Worm (Caenorhabditis elegans): ENCODE results near the gene C33D3.4.
A peak's percentile ranks its signal among the peaks of the same experiment; 100 is the strongest.

Gene C33D3.4

ce11 chrX:10479108-10479738, 9.6 kb upstream of the C33D3.4 start:
- TF ChIP-seq lin-13 (GFP tag; optimal IDR thresholded peaks at IDR 0.05) (no peak), nhr-48 (tag; optimal IDR thresholded peaks at IDR 0.05) (peak; percentile 32), hmg-1.1 (GFP tag; IDR thresholded peaks at IDR 0.05) (no peak), R02D3.7 (tag; optimal IDR thresholded peaks at IDR 0.05) (no peak), daf-16 (GFP tag; optimal IDR thresholded peaks at IDR 0.05) (peak in 1 of 2 experiments; percentile 52), daf-16 (tag; optimal IDR thresholded peaks at IDR 0.05) (peak; percentile 18), tra-1 (GFP tag; IDR thresholded peaks at IDR 0.05) (peak; percentile 72; the same call in 1 of the 2 replicates), dve-1 (tag; optimal IDR thresholded peaks at IDR 0.05; ENCODE audit: insufficient read depth) (peak; percentile 38), egl-27 (tag; optimal IDR thresholded peaks at IDR 0.05) (no peak), pqm-1 (tag; optimal IDR thresholded peaks at IDR 0.05) (peak; percentile 97), hlh-11 (tag; optimal IDR thresholded peaks at IDR 0.05) (peak; percentile 69), pha-4 (GFP tag; IDR thresholded peaks at IDR 0.05) (0 out of 2 replicates have a peak, but pooled peaks have one; percentile 26), pha-4 (tag; optimal IDR thresholded peaks at IDR 0.05) (no peak), aha-1 (tag) (peak; percentile 58), dmd-6 (GFP tag; IDR thresholded peaks at IDR 0.05) (peak; percentile 54), nhr-28 (tag; optimal IDR thresholded peaks at IDR 0.05) (peak; percentile 66), mep-1 (tag; optimal IDR thresholded peaks at IDR 0.05) (peak; percentile 3), php-3 (GFP tag; IDR thresholded peaks at IDR 0.05) (peak; percentile 55)

ce11 chrX:10480563-10481290, 8.1 kb upstream of the C33D3.4 start, which contains the start of gene elt-2:
elt-2 (plus strand) TSS chrX:10481240.
- TF ChIP-seq nhr-28 (tag; optimal IDR thresholded peaks at IDR 0.05) = peak; percentile 93
- TF ChIP-seq gei-8 (GFP tag; optimal IDR thresholded peaks at IDR 0.05) = no peak
- no peak for TF ChIP-seq lin-15B (tag; optimal IDR thresholded peaks at IDR 0.05)
- TF ChIP-seq nhr-42 (GFP tag; IDR thresholded peaks at IDR 0.05) = peak; percentile 56; the same call in 1 of the 2 replicates
- TF ChIP-seq mep-1 (tag; optimal IDR thresholded peaks at IDR 0.05) = peak; percentile 20
- TF ChIP-seq Y75B8A.6 (GFP tag; IDR thresholded peaks at IDR 0.05) = 0 out of 2 replicates have a peak, but pooled peaks have one; percentile 36
- peak in 1 of 2 experiments; percentile 10 for TF ChIP-seq mdl-1 (tag; optimal IDR thresholded peaks at IDR 0.05)
- TF ChIP-seq nhr-111 (GFP tag; optimal IDR thresholded peaks at IDR 0.05) = no peak
- peak; percentile 92 for TF ChIP-seq hlh-11 (tag; optimal IDR thresholded peaks at IDR 0.05)
- TF ChIP-seq egl-27 (tag; optimal IDR thresholded peaks at IDR 0.05) = no peak
- TF ChIP-seq nhr-41 (GFP tag; IDR thresholded peaks at IDR 0.05) = peak; percentile 83
- TF ChIP-seq mxl-2 (GFP tag; conservative IDR thresholded peaks at IDR 0.05) = 0 out of 2 replicates have a peak, but pooled peaks have one; percentile 20
- no peak for TF ChIP-seq hmg-1.1 (GFP tag; IDR thresholded peaks at IDR 0.05)
- peak; percentile 51 for TF ChIP-seq jun-1 (tag; optimal IDR thresholded peaks at IDR 0.05)
- TF ChIP-seq ztf-7 (tag; optimal IDR thresholded peaks at IDR 0.05) = no peak
- no peak for TF ChIP-seq zag-1 (tag; optimal IDR thresholded peaks at IDR 0.05)
- peak in 1 of 2 experiments; percentile 78 for TF ChIP-seq daf-16 (GFP tag; optimal IDR thresholded peaks at IDR 0.05)
- TF ChIP-seq daf-16 (tag; optimal IDR thresholded peaks at IDR 0.05) = peak; percentile 94
- TF ChIP-seq pqm-1 (tag; optimal IDR thresholded peaks at IDR 0.05) = peak; percentile 95
- no peak for TF ChIP-seq ZK337.2 (GFP tag; IDR thresholded peaks at IDR 0.05)
- TF ChIP-seq unc-62 (GFP tag; optimal IDR thresholded peaks at IDR 0.05 in 1 of 2) = peak in 1 of 2 experiments; percentile 93
- no peak for TF ChIP-seq unc-62 (tag; optimal IDR thresholded peaks at IDR 0.05)
- peak; percentile 89 for TF ChIP-seq php-3 (GFP tag; IDR thresholded peaks at IDR 0.05)
- TF ChIP-seq nhr-77 (tag; optimal IDR thresholded peaks at IDR 0.05) = peak; percentile 87
- peak; percentile 92 for TF ChIP-seq dmd-6 (GFP tag; IDR thresholded peaks at IDR 0.05)
- no peak for TF ChIP-seq dmd-9 (GFP tag; IDR thresholded peaks at IDR 0.05)
- TF ChIP-seq saeg-2 (GFP tag; IDR thresholded peaks at IDR 0.05) = peak; percentile 52; the same call in 1 of the 2 replicates
- TF ChIP-seq nhr-76 (tag; optimal IDR thresholded peaks at IDR 0.05) = no peak
- no peak for TF ChIP-seq unc-130 (GFP tag; optimal IDR thresholded peaks at IDR 0.05)
- TF ChIP-seq set-16 (GFP tag; IDR thresholded peaks at IDR 0.05) = no peak
- TF ChIP-seq nhr-48 (tag; optimal IDR thresholded peaks at IDR 0.05) = peak; percentile 47
- TF ChIP-seq hlh-30 (tag; optimal IDR thresholded peaks at IDR 0.05; ENCODE audit: insufficient read depth) = peak; percentile 40
- TF ChIP-seq nhr-102 (tag; optimal IDR thresholded peaks at IDR 0.05) = peak; percentile 74
- TF ChIP-seq lin-1 (GFP tag; IDR thresholded peaks at IDR 0.05) = peak; percentile 79
- TF ChIP-seq dve-1 (tag; optimal IDR thresholded peaks at IDR 0.05; ENCODE audit: insufficient read depth) = peak; percentile 90
- peak; percentile 2 for TF ChIP-seq T20F7.1 (GFP tag; optimal IDR thresholded peaks at IDR 0.05)
- TF ChIP-seq lsy-2 (tag; optimal IDR thresholded peaks at IDR 0.05) = peak in 1 of 2 experiments; percentile 61
- TF ChIP-seq lin-39 (tag; optimal IDR thresholded peaks at IDR 0.05) = no peak
- peak; percentile 22 for TF ChIP-seq nhr-6 (tag; optimal IDR thresholded peaks at IDR 0.05)
- TF ChIP-seq tra-1 (GFP tag; IDR thresholded peaks at IDR 0.05) = peak; percentile 96

Data from whole organism, L4 larva.